Fruit fly (Drosophila melanogaster): ENCODE data around the gene CG12689.

dm6 chrX:7628344-7628743 lies 42.4 kb upstream of the CG12689 start:
- TF ChIP-seq kay (GFP tag; ENCODE audit: borderline replicate concordance) (no peak), CG1620 (GFP tag; optimal IDR thresholded peaks at IDR 0.05) (no peak), CG7101 (tag; optimal IDR thresholded peaks at IDR 0.05) (no peak), bab1 (GFP tag; optimal IDR thresholded peaks at IDR 0.05) (no peak), Clk (GFP tag; optimal IDR thresholded peaks at IDR 0.05) (no peak), ovo (GFP tag; optimal IDR thresholded peaks at IDR 0.05) (no peak), pad (GFP tag; optimal IDR thresholded peaks at IDR 0.05) (no peak)

Data from whole organism, adult.